In the genomic region with DNA sequence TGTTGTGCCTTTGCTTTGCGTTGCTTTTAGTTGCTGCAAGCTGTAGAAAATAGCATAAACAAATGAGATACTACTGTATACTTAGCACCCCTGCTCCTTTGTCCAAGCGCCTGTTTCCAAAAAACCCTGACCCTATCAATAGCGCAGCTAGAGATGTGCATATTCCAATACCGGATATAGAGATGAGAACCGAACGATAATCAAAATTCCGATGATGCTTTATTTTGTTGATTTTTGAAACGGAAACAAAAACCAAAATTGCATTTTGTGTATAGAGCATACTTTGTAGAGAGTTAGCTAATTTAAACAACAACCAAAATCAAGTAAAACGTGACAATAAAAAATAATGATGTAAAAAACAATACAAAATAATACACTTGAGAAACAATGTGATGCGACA, we compare ENCODE assay signal across 2 fruit fly cellular contexts.
TF ChIP-seq lines count a peak whose summit lies in the region.

No protein-coding gene starts in this region.

- no peak for TF ChIP-seq CTCF in whole organism, embryonic (GFP tag; optimal IDR thresholded peaks at IDR 0.05; lab: Kevin White, UChicago)

TF ChIP-seq in whole organism, adult, 20 proteins besides CTCF, POLR2A, EP300 and RAD21:
- no peak for TF ChIP-seq cnc (optimal IDR thresholded peaks at IDR 0.05; lab: Kevin White, UChicago)
- TF ChIP-seq kay (GFP tag; lab: Kevin White, UChicago; ENCODE audit: borderline replicate concordance), result peak; percentile 44

TF ChIP-seq in whole organism, embryonic, 481 proteins besides CTCF, POLR2A, EP300 and RAD21:
- TF ChIP-seq chinmo (GFP tag; IDR thresholded peaks at IDR 0.05; lab: Robert Waterston, UW; ENCODE audit: partially characterized antibody) (no peak), gce (GFP tag; IDR thresholded peaks at IDR 0.05; lab: Robert Waterston, UW) (no peak), sens (GFP tag; lab: Kevin White, UChicago) (no peak), slbo (GFP tag; IDR thresholded peaks at IDR 0.05; lab: Robert Waterston, UW) (no peak), Xrp1 (GFP tag; IDR thresholded peaks at IDR 0.05; lab: Robert Waterston, UW) (no peak), E2f1 (GFP tag; IDR thresholded peaks at IDR 0.05; lab: Robert Waterston, UW) (no peak), CG7271 (tag; optimal IDR thresholded peaks at IDR 0.05; lab: Kevin White, UChicago) (peak; percentile 33), HLH4C (GFP tag; IDR thresholded peaks at IDR 0.05; lab: Robert Waterston, UW; ENCODE audit: partially characterized antibody) (no peak), CG11247 (GFP tag; IDR thresholded peaks at IDR 0.05; lab: Robert Waterston, UW) (no peak), Ets65A (GFP tag; lab: Kevin White, UChicago) (peak; percentile 65), CG17328 (GFP tag; IDR thresholded peaks at IDR 0.05; lab: Robert Waterston, UW) (no peak), eve (GFP tag; optimal IDR thresholded peaks at IDR 0.05; lab: Kevin White, UChicago) (no peak), nmo (GFP tag; optimal IDR thresholded peaks at IDR 0.05; lab: Kevin White, UChicago) (no peak), CG11504 (tag; optimal IDR thresholded peaks at IDR 0.05; lab: Kevin White, UChicago) (no peak), Ets97D (GFP tag; optimal IDR thresholded peaks at IDR 0.05; lab: Kevin White, UChicago) (peak; percentile 77), CG10267 (tag; optimal IDR thresholded peaks at IDR 0.05; lab: Kevin White, UChicago) (peak; percentile 2), CG31224 (GFP tag; IDR thresholded peaks at IDR 0.05; lab: Robert Waterston, UW) (no peak), CG2116 (GFP tag; optimal IDR thresholded peaks at IDR 0.05; lab: Kevin White, UChicago) (peak; percentile 14), Ada2b (GFP tag; IDR thresholded peaks at IDR 0.05; lab: Robert Waterston, UW) (no peak), pum (GFP tag; optimal IDR thresholded peaks at IDR 0.05; lab: Kevin White, UChicago) (no peak), Sry-δ (GFP tag; optimal IDR thresholded peaks at IDR 0.05; lab: Kevin White, UChicago) (peak; percentile 37), stwl (tag; optimal IDR thresholded peaks at IDR 0.05; lab: Kevin White, UChicago) (peak; percentile 93), HmgZ (tag; optimal IDR thresholded peaks at IDR 0.05; lab: Kevin White, UChicago) (no peak), Dad (GFP tag; optimal IDR thresholded peaks at IDR 0.05; lab: Kevin White, UChicago) (no peak), vvl (GFP tag; IDR thresholded peaks at IDR 0.05; lab: Robert Waterston, UW) (no peak), phol (tag; optimal IDR thresholded peaks at IDR 0.05; lab: Kevin White, UChicago) (peak; percentile 17), CG8290 (GFP tag; optimal IDR thresholded peaks at IDR 0.05; lab: Kevin White, UChicago) (peak; percentile 4), CG8290 (tag; optimal IDR thresholded peaks at IDR 0.05; lab: Kevin White, UChicago) (no peak), CG30020 (tag; optimal IDR thresholded peaks at IDR 0.05; lab: Kevin White, UChicago) (no peak), CG18262 (tag; optimal IDR thresholded peaks at IDR 0.05; lab: Kevin White, UChicago) (no peak), ase (GFP tag; IDR thresholded peaks at IDR 0.05; lab: Robert Waterston, UW) (no peak), CG4617 (GFP tag; optimal IDR thresholded peaks at IDR 0.05; lab: Kevin White, UChicago; ENCODE audit: borderline replicate concordance) (no peak)
